ENCODE assay signal across 1 fruit fly cellular context in the genomic region with DNA sequence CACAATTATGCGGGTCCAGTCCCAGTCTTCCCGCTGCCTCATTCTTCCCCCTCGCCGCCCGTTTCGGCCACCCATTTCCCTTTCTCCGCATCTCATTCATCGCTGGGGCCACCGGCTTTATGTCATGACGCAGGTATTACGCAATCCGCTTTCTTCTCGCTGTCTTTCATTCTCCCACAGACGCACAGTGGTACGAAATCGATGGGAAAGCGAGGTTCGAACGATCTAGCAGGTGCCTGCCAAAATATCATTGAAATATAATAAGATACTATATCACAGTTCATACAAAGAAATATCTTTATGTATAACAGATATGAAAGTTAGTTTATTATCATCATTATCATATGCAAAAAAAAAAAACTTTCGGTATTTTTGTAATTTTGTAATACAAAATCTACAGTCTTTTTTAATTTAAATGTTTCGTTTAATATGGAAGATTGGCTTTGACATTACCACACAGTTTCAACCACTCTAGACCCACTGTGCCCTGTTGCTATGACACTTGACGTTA.
A peak's percentile ranks its signal among the peaks of the same experiment; 100 is the strongest.
TF ChIP-seq lines count a peak whose summit lies in the region.

No protein-coding gene starts in this region.

TF ChIP-seq in whole organism, embryonic, 481 proteins besides CTCF, POLR2A, EP300 and RAD21 (continued from another document):
- TF ChIP-seq CG31224 (GFP tag; IDR thresholded peaks at IDR 0.05; lab: Robert Waterston, UW) (no peak), shn (GFP tag; optimal IDR thresholded peaks at IDR 0.05; lab: Kevin White, UChicago) (peak; percentile 4), lmd (GFP tag; IDR thresholded peaks at IDR 0.05; lab: Robert Waterston, UW) (peak; percentile 69), CG5245 (GFP tag; optimal IDR thresholded peaks at IDR 0.05; lab: Kevin White, UChicago) (peak; percentile 38), CG1024 (GFP tag; IDR thresholded peaks at IDR 0.05; lab: Robert Waterston, UW) (0 out of 2 replicates have a peak, but pooled peaks have one; percentile 25), dmrt11E (tag; optimal IDR thresholded peaks at IDR 0.05; lab: Kevin White, UChicago) (peak; percentile 65), CG12391 (tag; optimal IDR thresholded peaks at IDR 0.05; lab: Kevin White, UChicago) (peak; percentile 66), ewg (GFP tag; optimal IDR thresholded peaks at IDR 0.05; lab: Kevin White, UChicago) (peak; percentile 63), CG30431 (GFP tag; optimal IDR thresholded peaks at IDR 0.05; lab: Kevin White, UChicago) (peak; percentile 26), CG11093 (GFP tag; IDR thresholded peaks at IDR 0.05; lab: Robert Waterston, UW) (peak; percentile 39; the same call in 1 of the 3 replicates), CG5180 (GFP tag; optimal IDR thresholded peaks at IDR 0.05; lab: Kevin White, UChicago) (peak; percentile 48), chm (GFP tag; IDR thresholded peaks at IDR 0.05; lab: Robert Waterston, UW) (no peak), Deaf1 (tag; optimal IDR thresholded peaks at IDR 0.05; lab: Kevin White, UChicago) (peak; percentile 9), Drgx (GFP tag; IDR thresholded peaks at IDR 0.05; lab: Robert Waterston, UW) (peak; percentile 48), unpg (GFP tag; optimal IDR thresholded peaks at IDR 0.05; lab: Kevin White, UChicago) (peak; percentile 68), vvl (GFP tag; IDR thresholded peaks at IDR 0.05; lab: Robert Waterston, UW) (peak; percentile 51), crc (GFP tag; optimal IDR thresholded peaks at IDR 0.05; lab: Kevin White, UChicago) (peak; percentile 6), CG18764 (GFP tag; optimal IDR thresholded peaks at IDR 0.05; lab: Kevin White, UChicago) (peak; percentile 21), CG6791 (GFP tag; IDR thresholded peaks at IDR 0.05; lab: Robert Waterston, UW; ENCODE audit: partially characterized antibody) (peak; percentile 40; the same call in 1 of the 3 replicates), vnd (GFP tag; IDR thresholded peaks at IDR 0.05; lab: Robert Waterston, UW; ENCODE audit: partially characterized antibody) (no peak), Sox100B (GFP tag; optimal IDR thresholded peaks at IDR 0.05; lab: Kevin White, UChicago) (peak; percentile 85), CG1602 (GFP tag; optimal IDR thresholded peaks at IDR 0.05; lab: Kevin White, UChicago) (peak; percentile 39), CG17361 (GFP tag; IDR thresholded peaks at IDR 0.05; lab: Robert Waterston, UW) (peak; percentile 83), CG7357 (GFP tag; IDR thresholded peaks at IDR 0.05; lab: Robert Waterston, UW) (peak; percentile 30; the same call in 1 of the 3 replicates), pum (GFP tag; optimal IDR thresholded peaks at IDR 0.05; lab: Kevin White, UChicago) (peak; percentile 45), ci (GFP tag; IDR thresholded peaks at IDR 0.05; lab: Robert Waterston, UW) (peak; percentile 70), CG32772 (GFP tag; IDR thresholded peaks at IDR 0.05; lab: Robert Waterston, UW) (peak; percentile 43; the same call in 1 of the 2 replicates), CG34422 (GFP tag; IDR thresholded peaks at IDR 0.05; lab: Robert Waterston, UW) (0 out of 3 replicates have a peak, but pooled peaks have one; percentile 10), CG12659 (GFP tag; optimal IDR thresholded peaks at IDR 0.05; lab: Kevin White, UChicago) (peak; percentile 54), CG3407 (GFP tag; optimal IDR thresholded peaks at IDR 0.05; lab: Kevin White, UChicago) (peak; percentile 45), E2f2 (GFP tag; IDR thresholded peaks at IDR 0.05; lab: Robert Waterston, UW) (peak; percentile 40; the same call in 1 of the 2 replicates), TFAM (GFP tag; optimal IDR thresholded peaks at IDR 0.05; lab: Kevin White, UChicago) (peak; percentile 12), chn (GFP tag; optimal IDR thresholded peaks at IDR 0.05; lab: Kevin White, UChicago) (no peak), CG6254 (GFP tag; optimal IDR thresholded peaks at IDR 0.05; lab: Kevin White, UChicago) (peak; percentile 66), CG11723 (GFP tag; optimal IDR thresholded peaks at IDR 0.05; lab: Kevin White, UChicago) (peak; percentile 56), Nf-YA (GFP tag; IDR thresholded peaks at IDR 0.05; lab: Robert Waterston, UW) (0 out of 2 replicates have a peak, but pooled peaks have one; percentile 28), D (optimal IDR thresholded peaks at IDR 0.05; lab: Kevin White, UChicago) (no peak), D (GFP tag; optimal IDR thresholded peaks at IDR 0.05; lab: Kevin White, UChicago) (peak; percentile 74), crol (GFP tag; IDR thresholded peaks at IDR 0.05; lab: Robert Waterston, UW) (peak; percentile 55; the same call in 1 of the 2 replicates), az2 (GFP tag; optimal IDR thresholded peaks at IDR 0.05; lab: Kevin White, UChicago) (peak; percentile 68), CHES-1-like (GFP tag; optimal IDR thresholded peaks at IDR 0.05; lab: Kevin White, UChicago) (no peak), CG8290 (GFP tag; optimal IDR thresholded peaks at IDR 0.05; lab: Kevin White, UChicago) (peak; percentile 42), CG8290 (tag; optimal IDR thresholded peaks at IDR 0.05; lab: Kevin White, UChicago) (no peak), Hr51 (GFP tag; optimal IDR thresholded peaks at IDR 0.05; lab: Kevin White, UChicago) (peak in 1 of 2 experiments; percentile 76), CG11504 (tag; optimal IDR thresholded peaks at IDR 0.05; lab: Kevin White, UChicago) (peak; percentile 82), Xbp1 (GFP tag; optimal IDR thresholded peaks at IDR 0.05; lab: Kevin White, UChicago) (peak; percentile 57), Trl (optimal IDR thresholded peaks at IDR 0.05; lab: Kevin White, UChicago) (no peak), Trl (GFP tag; optimal IDR thresholded peaks at IDR 0.05; lab: Kevin White, UChicago) (peak; percentile 26), Awh (GFP tag; IDR thresholded peaks at IDR 0.05; lab: Robert Waterston, UW) (peak; percentile 45; the same call in 1 of the 2 replicates), NfI (GFP tag; optimal IDR thresholded peaks at IDR 0.05; lab: Kevin White, UChicago) (peak; percentile 4), dmrt99B (tag; optimal IDR thresholded peaks at IDR 0.05; lab: Kevin White, UChicago) (peak; percentile 85), CG12769 (tag; optimal IDR thresholded peaks at IDR 0.05; lab: Kevin White, UChicago) (peak; percentile 47), tap (tag; optimal IDR thresholded peaks at IDR 0.05; lab: Kevin White, UChicago) (peak; percentile 39), CG6813 (GFP tag; optimal IDR thresholded peaks at IDR 0.05; lab: Kevin White, UChicago) (peak; percentile 4), trem (tag; optimal IDR thresholded peaks at IDR 0.05; lab: Kevin White, UChicago) (peak; percentile 48), CG32767 (GFP tag; IDR thresholded peaks at IDR 0.05; lab: Robert Waterston, UW) (peak; percentile 51), bsh (GFP tag; optimal IDR thresholded peaks at IDR 0.05; lab: Kevin White, UChicago) (peak; percentile 26 to 73), ttk (GFP tag; IDR thresholded peaks at IDR 0.05; lab: Robert Waterston, UW) (peak; percentile 55), inv (GFP tag; IDR thresholded peaks at IDR 0.05; lab: Robert Waterston, UW; ENCODE audit: partially characterized antibody) (no peak), chif (GFP tag; optimal IDR thresholded peaks at IDR 0.05; lab: Kevin White, UChicago) (peak; percentile 17 to 56), Ptx1 (GFP tag; IDR thresholded peaks at IDR 0.05; lab: Robert Waterston, UW) (peak; percentile 59), CG2875 (GFP tag; optimal IDR thresholded peaks at IDR 0.05; lab: Kevin White, UChicago) (peak; percentile 38), Ada2b (GFP tag; IDR thresholded peaks at IDR 0.05; lab: Robert Waterston, UW) (peak; percentile 30; the same call in 1 of the 2 replicates), CG10274 (GFP tag; optimal IDR thresholded peaks at IDR 0.05; lab: Kevin White, UChicago) (peak; percentile 32), Pdp1 (GFP tag; optimal IDR thresholded peaks at IDR 0.05; lab: Kevin White, UChicago) (peak; percentile 60 to 89), lov (optimal IDR thresholded peaks at IDR 0.05; lab: Kevin White, UChicago) (no peak), lov (GFP tag; IDR thresholded peaks at IDR 0.05; lab: Robert Waterston, UW) (no peak), sqz (GFP tag; optimal IDR thresholded peaks at IDR 0.05; lab: Kevin White, UChicago) (peak; percentile 7), onecut (GFP tag; IDR thresholded peaks at IDR 0.05; lab: Robert Waterston, UW) (peak; percentile 49), CG15011 (GFP tag; optimal IDR thresholded peaks at IDR 0.05; lab: Kevin White, UChicago) (peak; percentile 3), Max (GFP tag; optimal IDR thresholded peaks at IDR 0.05; lab: Kevin White, UChicago) (peak; percentile 35), PHDP (tag; optimal IDR thresholded peaks at IDR 0.05; lab: Kevin White, UChicago) (peak; percentile 70), CG17612 (GFP tag; IDR thresholded peaks at IDR 0.05; lab: Robert Waterston, UW) (no peak), CG14710 (tag; optimal IDR thresholded peaks at IDR 0.05; lab: Kevin White, UChicago) (peak; percentile 55), CG7839 (tag; optimal IDR thresholded peaks at IDR 0.05; lab: Kevin White, UChicago) (peak; percentile 72), Rfx (GFP tag; IDR thresholded peaks at IDR 0.05; lab: Robert Waterston, UW) (peak; percentile 43; the same call in 1 of the 2 replicates), CG17385 (GFP tag; optimal IDR thresholded peaks at IDR 0.05; lab: Kevin White, UChicago) (peak; percentile 53), Dp (GFP tag; optimal IDR thresholded peaks at IDR 0.05; lab: Kevin White, UChicago) (no peak), CG12155 (GFP tag; optimal IDR thresholded peaks at IDR 0.05; lab: Kevin White, UChicago) (peak; percentile 30), CG7372 (GFP tag; IDR thresholded peaks at IDR 0.05; lab: Robert Waterston, UW) (peak; percentile 47; the same call in 1 of the 2 replicates), ranshi (GFP tag; IDR thresholded peaks at IDR 0.05; lab: Robert Waterston, UW) (peak; percentile 67), CG13424 (tag; optimal IDR thresholded peaks at IDR 0.05; lab: Kevin White, UChicago) (peak; percentile 68), sens (GFP tag; lab: Kevin White, UChicago) (peak; percentile 95), CG7786 (GFP tag; optimal IDR thresholded peaks at IDR 0.05; lab: Kevin White, UChicago) (peak; percentile 19), CG7556 (GFP tag; optimal IDR thresholded peaks at IDR 0.05; lab: Kevin White, UChicago) (peak; percentile 76), Antp (GFP tag; optimal IDR thresholded peaks at IDR 0.05; lab: Kevin White, UChicago) (peak; percentile 26), CG31441 (GFP tag; IDR thresholded peaks at IDR 0.05; lab: Robert Waterston, UW) (peak; percentile 81), Chrac-16 (GFP tag; optimal IDR thresholded peaks at IDR 0.05; lab: Kevin White, UChicago) (peak; percentile 31), eyg (GFP tag; optimal IDR thresholded peaks at IDR 0.05; lab: Kevin White, UChicago) (no peak), fd3F (GFP tag; optimal IDR thresholded peaks at IDR 0.05; lab: Kevin White, UChicago) (no peak), Lhr (GFP tag; optimal IDR thresholded peaks at IDR 0.05; lab: Kevin White, UChicago) (peak; percentile 17), ken (GFP tag; IDR thresholded peaks at IDR 0.05; lab: Robert Waterston, UW) (peak; percentile 43; the same call in 1 of the 3 replicates), cato (GFP tag; optimal IDR thresholded peaks at IDR 0.05; lab: Kevin White, UChicago; ENCODE audit: borderline replicate concordance) (peak; percentile 34), croc (GFP tag; conservative IDR thresholded peaks at IDR 0.05; lab: Robert Waterston, UW) (peak; percentile 63), CG16815 (GFP tag; optimal IDR thresholded peaks at IDR 0.05; lab: Kevin White, UChicago) (peak; percentile 53), CG5953 (GFP tag; IDR thresholded peaks at IDR 0.05; lab: Robert Waterston, UW) (peak; percentile 39; the same call in 1 of the 2 replicates), CG9932 (GFP tag; IDR thresholded peaks at IDR 0.05; lab: Robert Waterston, UW) (no peak), CG17186 (GFP tag; optimal IDR thresholded peaks at IDR 0.05; lab: Kevin White, UChicago) (peak; percentile 14), CG15696 (tag; optimal IDR thresholded peaks at IDR 0.05; lab: Kevin White, UChicago) (peak; percentile 10), CG10147 (GFP tag; optimal IDR thresholded peaks at IDR 0.05; lab: Kevin White, UChicago) (peak; percentile 57), Bgb (GFP tag; IDR thresholded peaks at IDR 0.05; lab: Robert Waterston, UW; ENCODE audit: partially characterized antibody) (no peak), grn (GFP tag; optimal IDR thresholded peaks at IDR 0.05; lab: Kevin White, UChicago) (no peak), H15 (GFP tag; IDR thresholded peaks at IDR 0.05; lab: Robert Waterston, UW) (0 out of 3 replicates have a peak, but pooled peaks have one; percentile 54), dpn (GFP tag; optimal IDR thresholded peaks at IDR 0.05; lab: Kevin White, UChicago) (peak; percentile 33 to 64), CG10959 (GFP tag; IDR thresholded peaks at IDR 0.05; lab: Robert Waterston, UW) (peak; percentile 12; the same call in 1 of the 2 replicates), CG18262 (tag; optimal IDR thresholded peaks at IDR 0.05; lab: Kevin White, UChicago) (peak; percentile 73), Nf-YB (GFP tag; optimal IDR thresholded peaks at IDR 0.05; lab: Kevin White, UChicago) (peak; percentile 29), tgo (GFP tag; IDR thresholded peaks at IDR 0.05; lab: Robert Waterston, UW) (no peak), zfh2 (GFP tag; optimal IDR thresholded peaks at IDR 0.05; lab: Kevin White, UChicago) (peak; percentile 9)
